Worm (Caenorhabditis elegans): Measurements from ENCODE around the gene nlp-43.

The nlp-43 gene

DNA sequence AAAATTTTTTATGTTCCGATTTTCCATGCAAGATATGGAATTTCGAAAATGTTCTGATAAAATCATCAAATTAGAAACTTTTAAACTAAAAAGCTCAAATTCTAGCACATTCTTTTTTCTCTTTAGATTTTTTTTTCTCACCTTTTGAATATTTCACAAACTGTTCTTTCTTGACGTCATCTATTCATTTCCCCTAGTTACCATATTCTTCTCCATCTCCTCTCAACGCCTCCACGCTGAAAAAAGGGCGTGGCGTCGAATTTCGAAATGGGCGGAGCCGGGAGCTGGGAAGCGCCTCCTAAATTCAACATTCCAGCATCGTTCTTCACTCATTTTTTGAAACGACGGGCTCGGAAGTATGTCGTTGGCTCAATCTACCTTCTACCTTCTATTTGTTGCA is at the start of gene nlp-43:
TSS of gene nlp-43 (plus strand) at position 301 of the 400 bp plus-strand sequence.
- no peak for TF ChIP-seq ztf-23 (GFP tag; IDR thresholded peaks at IDR 0.05)
- TF ChIP-seq klf-2 (GFP tag; conservative IDR thresholded peaks at IDR 0.05), result no peak
- no peak for TF ChIP-seq ztf-29 (GFP tag; IDR thresholded peaks at IDR 0.05)
- no peak for TF ChIP-seq cog-1 (tag; optimal IDR thresholded peaks at IDR 0.05)
- TF ChIP-seq tab-1 (GFP tag; IDR thresholded peaks at IDR 0.05), result no peak
- TF ChIP-seq T22C8.4 (GFP tag; IDR thresholded peaks at IDR 0.05), result no peak
- TF ChIP-seq flt-1 (GFP tag; IDR thresholded peaks at IDR 0.05), result no peak
- TF ChIP-seq ref-1 (GFP tag; conservative IDR thresholded peaks at IDR 0.05), result no peak
- no peak for TF ChIP-seq med-1 (GFP tag; optimal IDR thresholded peaks at IDR 0.05; ENCODE audit: insufficient read depth)

DNA sequence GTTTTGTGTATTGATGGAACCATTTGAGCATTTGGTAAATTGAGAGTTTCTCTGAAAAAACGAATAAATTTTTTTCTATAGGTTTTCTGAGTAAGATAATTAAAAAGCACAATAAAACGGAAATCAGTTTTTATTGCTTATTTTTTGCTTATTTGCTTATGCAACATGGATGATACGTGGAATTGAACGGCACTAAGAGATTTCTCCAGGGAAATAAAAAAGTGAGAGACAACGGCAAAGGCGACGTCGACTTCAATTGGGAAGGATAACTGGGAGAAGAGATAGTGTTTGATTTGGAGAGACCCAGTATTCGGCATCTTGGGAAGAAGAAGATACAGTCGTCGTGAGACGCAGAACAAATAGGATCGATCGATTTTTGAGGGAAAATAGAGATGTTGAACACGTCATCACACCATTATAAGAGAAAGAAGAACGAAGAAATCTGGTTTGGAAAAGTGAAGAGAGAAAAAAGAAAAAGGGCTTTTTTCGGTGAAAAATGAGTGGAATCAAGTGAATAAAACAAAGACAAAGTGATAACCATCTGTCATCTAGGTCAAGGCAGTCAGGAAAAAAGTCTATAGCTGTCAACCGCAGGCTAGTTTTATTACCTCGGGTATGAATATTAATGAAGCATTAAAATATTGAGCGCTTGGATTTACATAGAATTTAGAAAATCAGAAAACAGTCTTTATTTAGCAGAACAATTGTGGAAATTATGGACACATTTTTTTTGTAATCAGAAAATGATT is 43.9 kb upstream of the nlp-43 start, which contains the start of gene tmem-131:
TSS of gene tmem-131 (minus strand) at position 51 of the 749 bp plus-strand sequence.
- peak; percentile 57; the same call in 1 of the 2 replicates for TF ChIP-seq T22C8.4 (GFP tag; IDR thresholded peaks at IDR 0.05)
- no peak for TF ChIP-seq ref-1 (GFP tag; conservative IDR thresholded peaks at IDR 0.05)
- TF ChIP-seq cog-1 (tag; optimal IDR thresholded peaks at IDR 0.05), result no peak

DNA sequence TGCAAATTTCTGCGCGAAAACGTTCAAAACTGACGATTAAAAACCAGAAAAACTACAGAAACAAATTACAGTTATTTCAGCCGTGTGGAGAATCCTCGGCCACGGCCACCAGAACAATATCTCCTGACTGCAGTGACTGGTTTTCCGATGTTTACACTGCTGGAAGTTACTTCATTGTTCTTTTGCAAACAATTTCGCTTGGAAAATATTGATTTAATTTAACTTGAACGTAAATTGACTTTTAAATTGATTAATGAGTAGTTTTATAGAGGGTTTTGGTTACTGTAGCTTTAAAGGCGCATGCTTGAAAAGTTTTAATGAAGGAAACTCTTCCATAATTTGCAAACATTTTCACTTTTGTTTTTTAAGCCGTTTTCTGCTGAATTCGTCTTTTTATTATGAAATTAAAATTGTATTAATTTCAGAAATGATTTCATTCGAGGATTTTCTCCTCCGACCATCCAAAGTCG is 43.2 kb upstream of the nlp-43 start, which contains the start of gene smcr-8:
TSS of gene smcr-8 (plus strand) at position 420 of the 470 bp plus-strand sequence.
- TF ChIP-seq ref-1 (GFP tag; conservative IDR thresholded peaks at IDR 0.05), result no peak
- no peak for TF ChIP-seq flt-1 (GFP tag; IDR thresholded peaks at IDR 0.05)
- no peak for TF ChIP-seq tab-1 (GFP tag; IDR thresholded peaks at IDR 0.05)
- no peak for TF ChIP-seq cog-1 (tag; optimal IDR thresholded peaks at IDR 0.05)
- no peak for TF ChIP-seq klf-2 (GFP tag; conservative IDR thresholded peaks at IDR 0.05)
- TF ChIP-seq ztf-29 (GFP tag; IDR thresholded peaks at IDR 0.05), result no peak
- TF ChIP-seq med-1 (GFP tag; optimal IDR thresholded peaks at IDR 0.05; ENCODE audit: insufficient read depth), result no peak

DNA sequence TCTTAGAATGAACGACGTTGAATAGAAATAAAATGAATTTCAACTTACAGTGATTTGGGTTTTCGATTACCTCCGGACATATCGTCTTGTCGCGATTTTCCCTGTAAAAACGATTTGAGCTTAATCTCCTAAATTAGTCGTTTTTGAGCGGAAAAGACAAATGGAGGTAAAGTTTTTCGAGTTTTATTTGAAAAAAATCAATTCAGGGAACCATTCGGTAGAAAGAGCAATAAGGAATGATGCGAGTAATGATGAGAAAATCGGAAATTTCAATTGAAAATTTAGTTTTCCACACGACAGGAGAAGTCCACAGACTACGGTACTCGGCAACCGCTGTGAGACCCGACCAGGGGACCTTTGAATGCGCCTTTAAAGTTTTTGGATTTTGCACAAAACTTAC is 40.0 kb upstream of the nlp-43 start, which contains the start of gene R144.10:
TSS of gene R144.10 (minus strand) at position 101 of the 400 bp plus-strand sequence.
- TF ChIP-seq T22C8.4 (GFP tag; IDR thresholded peaks at IDR 0.05) (no peak), med-1 (GFP tag; optimal IDR thresholded peaks at IDR 0.05; ENCODE audit: insufficient read depth) (no peak), klf-2 (GFP tag; conservative IDR thresholded peaks at IDR 0.05) (no peak), ztf-23 (GFP tag; IDR thresholded peaks at IDR 0.05) (no peak), ref-1 (GFP tag; conservative IDR thresholded peaks at IDR 0.05) (no peak), ztf-29 (GFP tag; IDR thresholded peaks at IDR 0.05) (no peak), tab-1 (GFP tag; IDR thresholded peaks at IDR 0.05) (no peak), flt-1 (GFP tag; IDR thresholded peaks at IDR 0.05) (no peak)

DNA sequence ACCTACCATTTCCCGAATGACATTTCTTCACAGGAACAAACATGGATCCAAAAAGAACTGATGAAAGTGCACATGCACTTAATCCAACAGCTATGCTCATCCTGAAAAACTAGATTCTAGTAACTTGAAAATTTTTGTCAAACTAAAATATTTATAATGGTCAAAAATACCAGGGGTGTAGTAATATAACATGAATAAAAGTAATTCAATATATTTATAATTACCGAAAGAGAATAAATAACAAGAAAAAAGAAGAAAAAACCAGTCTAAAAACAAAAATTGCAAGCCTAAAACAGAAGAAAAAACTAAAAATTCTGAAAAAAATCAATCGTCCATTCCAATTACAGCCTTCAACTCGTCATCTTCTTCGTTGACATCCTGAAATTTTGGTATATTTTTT is 37.6 kb upstream of the nlp-43 start, which contains the start of gene R144.6:
TSS of gene R144.6 (minus strand) at position 101 of the 400 bp plus-strand sequence.
- TF ChIP-seq ref-1 (GFP tag; conservative IDR thresholded peaks at IDR 0.05) (no peak), med-1 (GFP tag; optimal IDR thresholded peaks at IDR 0.05; ENCODE audit: insufficient read depth) (no peak), T22C8.4 (GFP tag; IDR thresholded peaks at IDR 0.05) (no peak), klf-2 (GFP tag; conservative IDR thresholded peaks at IDR 0.05) (no peak), ztf-23 (GFP tag; IDR thresholded peaks at IDR 0.05) (no peak), cog-1 (tag; optimal IDR thresholded peaks at IDR 0.05) (no peak), flt-1 (GFP tag; IDR thresholded peaks at IDR 0.05) (no peak), tab-1 (GFP tag; IDR thresholded peaks at IDR 0.05) (no peak), ztf-29 (GFP tag; IDR thresholded peaks at IDR 0.05) (no peak)

DNA sequence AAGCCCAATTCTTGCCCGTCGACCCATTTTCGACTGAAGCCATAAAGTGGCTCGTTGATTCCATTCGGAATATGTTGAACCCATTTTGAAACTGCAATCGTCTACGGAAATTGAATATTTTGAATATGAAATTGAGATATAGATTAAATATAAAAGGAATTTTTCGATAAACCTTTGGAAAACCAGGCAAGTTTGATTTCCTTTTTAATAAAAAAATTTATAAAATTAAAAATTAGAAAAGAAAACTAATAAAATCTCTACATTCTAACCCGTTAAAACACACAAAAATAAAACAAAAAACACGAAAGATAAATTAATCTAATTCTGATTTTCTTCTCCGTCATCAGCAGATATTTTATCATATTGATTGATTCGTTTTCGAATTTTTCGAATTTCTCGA is 35.3 kb upstream of the nlp-43 start, which contains the start of gene R144.12:
TSS of gene R144.12 (minus strand) at position 101 of the 400 bp plus-strand sequence.
- TF ChIP-seq tab-1 (GFP tag; IDR thresholded peaks at IDR 0.05) (no peak), ref-1 (GFP tag; conservative IDR thresholded peaks at IDR 0.05) (no peak), T22C8.4 (GFP tag; IDR thresholded peaks at IDR 0.05) (no peak), ztf-23 (GFP tag; IDR thresholded peaks at IDR 0.05) (no peak), flt-1 (GFP tag; IDR thresholded peaks at IDR 0.05) (no peak), ztf-29 (GFP tag; IDR thresholded peaks at IDR 0.05) (no peak), cog-1 (tag; optimal IDR thresholded peaks at IDR 0.05) (no peak), med-1 (GFP tag; optimal IDR thresholded peaks at IDR 0.05; ENCODE audit: insufficient read depth) (no peak), klf-2 (GFP tag; conservative IDR thresholded peaks at IDR 0.05) (no peak)

DNA sequence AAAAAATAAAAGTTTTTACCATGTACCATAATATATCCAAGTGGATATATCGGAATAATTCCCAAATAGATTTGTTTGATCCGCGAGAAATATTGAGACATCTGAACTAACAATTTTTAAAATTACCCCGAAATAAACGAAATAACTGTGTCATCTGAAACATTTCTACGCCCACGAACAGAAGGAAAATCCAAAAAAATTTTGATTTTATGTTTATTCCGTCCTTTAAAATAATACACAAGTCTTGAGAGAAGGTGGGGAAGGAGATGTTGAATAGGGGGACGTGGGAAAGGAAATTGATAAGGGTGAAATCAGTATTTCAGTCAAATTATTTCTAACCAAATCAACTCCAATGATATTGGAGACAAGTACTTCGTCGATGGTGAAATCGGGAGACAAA is 33.5 kb upstream of the nlp-43 start, which contains the start of gene R144.11:
TSS of gene R144.11 (minus strand) at position 101 of the 400 bp plus-strand sequence.
- TF ChIP-seq klf-2 (GFP tag; conservative IDR thresholded peaks at IDR 0.05), result no peak
- TF ChIP-seq flt-1 (GFP tag; IDR thresholded peaks at IDR 0.05), result no peak
- TF ChIP-seq cog-1 (tag; optimal IDR thresholded peaks at IDR 0.05), result no peak

DNA sequence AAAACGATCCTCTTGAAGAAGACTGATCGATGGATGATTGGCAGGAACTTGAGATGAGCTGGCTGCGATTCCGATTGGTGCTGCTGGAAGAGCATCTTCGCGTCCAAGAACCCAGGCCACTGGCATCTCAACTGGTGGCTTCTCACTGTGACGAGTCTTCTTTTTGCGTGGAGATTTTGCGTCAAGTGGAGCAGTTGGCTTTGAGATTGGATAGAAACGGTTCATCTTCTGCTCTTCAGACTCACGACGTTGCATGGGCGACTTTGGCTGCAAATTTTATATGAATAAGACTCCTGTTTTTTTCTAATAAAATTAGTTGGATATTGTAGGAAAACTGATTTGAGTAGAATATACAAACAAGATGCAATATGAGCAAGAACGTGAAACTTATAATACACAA is 31.5 kb upstream of the nlp-43 start:
- TF ChIP-seq tab-1 (GFP tag; IDR thresholded peaks at IDR 0.05) (no peak), ztf-29 (GFP tag; IDR thresholded peaks at IDR 0.05) (no peak)

DNA sequence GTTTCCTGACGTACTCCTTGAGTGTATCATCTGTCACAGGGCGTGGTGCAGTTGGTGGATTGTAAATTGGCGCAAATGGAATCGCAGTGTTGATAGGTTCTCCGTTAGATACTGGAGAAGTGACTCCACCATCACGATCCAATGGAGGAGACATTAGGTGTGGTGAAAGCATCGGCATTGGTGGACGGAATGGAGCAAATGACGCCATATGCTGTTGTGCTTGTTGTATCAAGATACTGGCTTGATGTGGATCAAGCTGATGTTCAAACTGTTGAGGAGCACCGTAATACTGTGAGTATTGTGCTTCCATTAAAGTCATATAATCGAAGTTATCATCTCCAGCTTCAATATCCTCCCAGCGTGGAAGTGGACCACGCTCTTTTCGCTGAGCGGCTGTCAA is 29.8 kb upstream of the nlp-43 start:
- no peak for TF ChIP-seq cog-1 (tag; optimal IDR thresholded peaks at IDR 0.05)
- TF ChIP-seq ref-1 (GFP tag; conservative IDR thresholded peaks at IDR 0.05), result no peak
- no peak for TF ChIP-seq T22C8.4 (GFP tag; IDR thresholded peaks at IDR 0.05)
- TF ChIP-seq ztf-29 (GFP tag; IDR thresholded peaks at IDR 0.05), result no peak
- TF ChIP-seq flt-1 (GFP tag; IDR thresholded peaks at IDR 0.05), result no peak
- no peak for TF ChIP-seq klf-2 (GFP tag; conservative IDR thresholded peaks at IDR 0.05)
- TF ChIP-seq tab-1 (GFP tag; IDR thresholded peaks at IDR 0.05), result no peak
- TF ChIP-seq med-1 (GFP tag; optimal IDR thresholded peaks at IDR 0.05; ENCODE audit: insufficient read depth), result no peak
- no peak for TF ChIP-seq ztf-23 (GFP tag; IDR thresholded peaks at IDR 0.05)

DNA sequence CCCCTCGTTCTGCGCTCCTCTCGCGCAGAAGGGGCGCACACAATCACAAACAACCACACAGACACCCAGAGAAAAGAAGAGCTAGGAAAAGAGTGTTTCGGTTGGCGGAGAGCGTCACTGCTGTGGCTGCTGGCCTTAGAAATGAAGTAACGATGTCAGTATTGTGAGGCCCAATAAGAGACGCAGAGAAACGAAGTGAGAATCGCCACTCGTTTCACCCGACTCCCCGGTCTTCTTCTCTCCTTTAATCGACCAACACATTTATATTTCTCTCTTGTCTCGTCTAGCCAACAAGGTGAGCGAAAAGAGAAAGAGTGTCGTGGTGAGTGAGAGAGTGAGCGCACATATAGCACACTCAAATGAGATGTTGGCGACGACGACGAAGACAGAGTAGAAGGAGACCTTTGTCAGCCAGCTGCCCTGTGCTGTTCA is 28.3 kb upstream of the nlp-43 start:
- TF ChIP-seq cog-1 (tag; optimal IDR thresholded peaks at IDR 0.05) (peak; percentile 96), tab-1 (GFP tag; IDR thresholded peaks at IDR 0.05) (0 out of 2 replicates have a peak, but pooled peaks have one; percentile 21), klf-2 (GFP tag; conservative IDR thresholded peaks at IDR 0.05) (no peak), ref-1 (GFP tag; conservative IDR thresholded peaks at IDR 0.05) (no peak), ztf-29 (GFP tag; IDR thresholded peaks at IDR 0.05) (0 out of 2 replicates have a peak, but pooled peaks have one; percentile 27), ztf-23 (GFP tag; IDR thresholded peaks at IDR 0.05) (peak; percentile 94), med-1 (GFP tag; optimal IDR thresholded peaks at IDR 0.05; ENCODE audit: insufficient read depth) (no peak), T22C8.4 (GFP tag; IDR thresholded peaks at IDR 0.05) (no peak), flt-1 (GFP tag; IDR thresholded peaks at IDR 0.05) (peak; percentile 82; the same call in 1 of the 2 replicates)
